Fruit fly (Drosophila melanogaster) whole organism, adult: Measurements from ENCODE around the gene CG15599.

ENCODE experiments used
- CG11617 ChIP-seq: fragments of 200-800 bp; sonication (Bioruptor generic); optimal IDR thresholded peaks from 2 replicates; lab custom pipeline; 2017; ENCODE audit warnings: mild to moderate bottlenecking, missing biosample characterization, missing genetic modification reagents, missing genetic modification characterization
- CG12768 ChIP-seq: fragments of 200-800 bp; sonication (Bioruptor generic); optimal IDR thresholded peaks from 2 replicates; lab custom pipeline; 2017; ENCODE audit warnings: missing biosample characterization, missing genetic modification characterization, mild to moderate bottlenecking, moderate library complexity, missing genetic modification reagents
- CG14711 ChIP-seq: fragments of 200-800 bp; sonication (Bioruptor generic); optimal IDR thresholded peaks from 2 replicates; lab custom pipeline; 2018; ENCODE audit warnings: missing biosample characterization, mild to moderate bottlenecking, missing genetic modification characterization, moderate library complexity
- CG1620 ChIP-seq: fragments of 200-800 bp; sonication (Bioruptor generic); optimal IDR thresholded peaks from 2 replicates; lab custom pipeline; 2016; ENCODE audit warnings: missing biosample characterization, missing genetic modification characterization
- CG33017 ChIP-seq: fragments of 200-800 bp; sonication (Bioruptor generic); optimal IDR thresholded peaks from 2 replicates; lab custom pipeline; 2018; ENCODE audit warnings: missing biosample characterization, mild to moderate bottlenecking, missing genetic modification characterization, moderate library complexity
- CG5204 ChIP-seq: fragments of 200-800 bp; sonication (Bioruptor generic); optimal IDR thresholded peaks from 2 replicates; lab custom pipeline; 2016; ENCODE audit warnings: missing biosample characterization, missing genetic modification characterization
- CG7045 ChIP-seq: fragments of 200-800 bp; sonication (Bioruptor generic); optimal IDR thresholded peaks from 2 replicates; lab custom pipeline; 2017; ENCODE audit warnings: missing biosample characterization, mild to moderate bottlenecking, missing genetic modification characterization
- CG7101 ChIP-seq: fragments of 200-800 bp; sonication (Bioruptor generic); optimal IDR thresholded peaks from 2 replicates; lab custom pipeline; 2018; ENCODE audit warnings: missing biosample characterization, mild to moderate bottlenecking, missing genetic modification characterization, moderate library complexity
- Clk ChIP-seq: fragments of 200-800 bp; sonication (Bioruptor generic); optimal IDR thresholded peaks from 2 replicates; lab custom pipeline; 2017; ENCODE audit warnings: missing biosample characterization, missing genetic modification characterization
- Crg-1 ChIP-seq: fragments of 200-800 bp; sonication (Bioruptor generic); optimal IDR thresholded peaks from 2 replicates; lab custom pipeline; 2016; ENCODE audit warnings: missing biosample characterization, missing genetic modification characterization
- Hr96 ChIP-seq: fragments of 200-800 bp; sonication (Bioruptor generic); optimal IDR thresholded peaks from 2 replicates; lab custom pipeline; 2016; ENCODE audit warnings: missing biosample characterization, missing genetic modification characterization
- Mnt ChIP-seq: fragments of 200-800 bp; sonication (Bioruptor generic); optimal IDR thresholded peaks from 2 replicates; lab custom pipeline; 2016; ENCODE audit warnings: missing biosample characterization, mild to moderate bottlenecking, missing genetic modification characterization
- bab1 ChIP-seq: fragments of 200-800 bp; sonication (Bioruptor generic); optimal IDR thresholded peaks from 3 replicates; lab custom pipeline; 2019; ENCODE audit warnings: missing biosample characterization, mild to moderate bottlenecking, missing genetic modification characterization, moderate library complexity
- cic ChIP-seq: fragments of 200-800 bp; sonication (Bioruptor generic); optimal IDR thresholded peaks from 2 replicates; lab custom pipeline; 2017; ENCODE audit warnings: missing biosample characterization, mild to moderate bottlenecking, missing genetic modification characterization, moderate library complexity
- cnc ChIP-seq, 2 experiments: fragments of >200 bp; optimal IDR thresholded peaks; 2 replicates each; lab custom pipeline; 2017
- kay ChIP-seq: fragments of 200-800 bp; sonication (Bioruptor generic); peaks from one replicate; lab custom pipeline; 2016; ENCODE audit warnings: missing biosample characterization, missing genetic modification characterization, borderline replicate concordance
- ovo ChIP-seq: fragments of 200-800 bp; sonication (Bioruptor generic); optimal IDR thresholded peaks from 2 replicates; lab custom pipeline; 2016; ENCODE audit warnings: missing biosample characterization, missing genetic modification characterization
- pad ChIP-seq: fragments of 200-800 bp; sonication (Bioruptor generic); optimal IDR thresholded peaks from 3 replicates; lab custom pipeline; 2017; ENCODE audit warnings: missing biosample characterization, missing genetic modification characterization, mild to moderate bottlenecking, moderate library complexity, missing genetic modification reagents
- tj ChIP-seq: fragments of 200-800 bp; sonication (Bioruptor generic); optimal IDR thresholded peaks from 3 replicates; lab custom pipeline; 2017; ENCODE audit warnings: missing biosample characterization, mild to moderate bottlenecking, missing genetic modification characterization, moderate library complexity
- toe ChIP-seq: fragments of 200-800 bp; sonication (Bioruptor generic); optimal IDR thresholded peaks from 2 replicates; lab custom pipeline; 2016; ENCODE audit warnings: missing biosample characterization, missing genetic modification characterization

CG15599 gene

dm6 chrX:15709984-15710750 lies 21.5 kb upstream of the CG15599 start, which contains the start of the genes CG9281 and CG15601:
CG9281 (minus strand) TSS chrX:15710539.
CG15601 (plus strand) TSS chrX:15710647.
- TF ChIP-seq cic (peak; percentile 43), pad (GFP tag; lab: Kevin White, UChicago) (peak; percentile 41), tj (GFP tag; lab: Kevin White, UChicago) (peak; percentile 83), Mnt (GFP tag; lab: Kevin White, UChicago) (peak; percentile 99), ovo (GFP tag; lab: Kevin White, UChicago) (peak; percentile 99), CG33017 (no peak), CG11617 (peak; percentile 16), CG7101 (tag; lab: Kevin White, UChicago) (no peak), CG12768 (GFP tag; lab: Kevin White, UChicago) (no peak)

- no peak for TF ChIP-seq CG12768 (GFP tag; lab: Kevin White, UChicago)
- TF ChIP-seq tj (GFP tag; lab: Kevin White, UChicago): peak; percentile 90
Observed at dm6 chrX:15709624-15709983, 20.9 kb upstream of the CG15599 start.

DNA sequence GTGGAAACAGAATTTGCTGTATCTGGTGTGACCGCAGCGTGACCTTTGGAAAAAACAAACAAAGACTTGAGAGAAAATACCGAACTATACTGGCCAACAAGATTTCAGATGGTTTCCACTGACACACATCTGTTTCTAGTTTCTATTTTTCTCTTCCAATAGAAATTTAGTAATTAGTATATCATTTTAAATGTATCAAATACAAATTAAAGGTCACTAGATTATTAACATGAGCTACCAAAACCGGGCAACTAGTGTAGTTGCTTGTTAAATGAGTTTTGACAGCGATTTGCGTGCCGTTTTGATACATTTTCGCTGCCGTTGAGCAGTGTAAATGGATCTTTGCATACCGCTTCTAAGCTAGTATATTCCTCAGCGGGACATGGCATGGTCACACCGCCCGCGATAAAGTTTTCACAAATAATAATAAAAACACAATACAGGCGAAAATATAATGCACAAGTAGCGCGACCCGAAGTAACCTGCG lies 15.1 kb upstream of the CG15599 start, which contains the start of the genes Pis and Hap40:
Gene Pis, minus strand, starts transcription at position 51 of the 487 bp plus-strand sequence.
Gene Hap40, plus strand, starts transcription at position 406 of the 487 bp plus-strand sequence.
- TF ChIP-seq CG1620 (peak; percentile 70), bab1 (GFP tag; lab: Kevin White, UChicago) (peak; percentile 55), pad (GFP tag; lab: Kevin White, UChicago) (peak; percentile 58), Crg-1 (GFP tag; lab: Kevin White, UChicago) (peak; percentile 61), cnc (optimal IDR thresholded peaks at IDR 0.05; lab: Kevin White, UChicago) (no peak), cic (no peak), ovo (GFP tag; lab: Kevin White, UChicago) (no peak), kay (GFP tag; lab: Kevin White, UChicago) (no peak), Hr96 (GFP tag; lab: Kevin White, UChicago) (no peak), CG7101 (tag; lab: Kevin White, UChicago) (peak; percentile 73), CG33017 (no peak), Mnt (GFP tag; lab: Kevin White, UChicago) (peak; percentile 71), CG5204 (no peak), Clk (no peak), tj (GFP tag; lab: Kevin White, UChicago) (peak; percentile 47), CG14711 (peak; percentile 60), CG12768 (GFP tag; lab: Kevin White, UChicago) (peak; percentile 10), CG11617 (peak; percentile 66), toe (peak; percentile 72), CG7045 (GFP tag; lab: Kevin White, UChicago) (peak; percentile 53)

DNA sequence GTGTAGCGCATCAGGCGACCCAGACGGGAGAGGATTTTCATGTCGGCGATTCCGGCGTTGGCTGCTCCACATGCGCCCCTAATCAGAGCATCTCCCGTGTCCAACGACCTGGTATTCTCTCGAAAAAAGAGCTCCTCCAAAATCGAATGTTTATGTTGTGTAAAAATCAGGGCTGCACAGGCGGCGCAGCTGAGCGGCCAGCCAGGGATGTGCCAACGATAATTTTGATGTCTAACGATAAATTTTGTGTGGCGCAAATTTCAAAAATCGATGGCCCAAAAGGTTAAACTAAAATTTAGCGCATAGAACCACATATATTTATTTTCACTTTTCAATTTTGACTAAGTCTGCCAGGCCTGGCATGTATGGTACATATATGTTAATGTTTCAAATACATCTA lies 12.4 kb upstream of the CG15599 start, which contains the start of gene CG9240:
Gene CG9240, minus strand, starts transcription at position 213 of the 400 bp plus-strand sequence.
- TF ChIP-seq cnc (optimal IDR thresholded peaks at IDR 0.05; lab: Kevin White, UChicago) (no peak), Mnt (GFP tag; lab: Kevin White, UChicago) (peak; percentile 13), CG14711 (peak; percentile 1), bab1 (GFP tag; lab: Kevin White, UChicago) (peak; percentile 64)

DNA sequence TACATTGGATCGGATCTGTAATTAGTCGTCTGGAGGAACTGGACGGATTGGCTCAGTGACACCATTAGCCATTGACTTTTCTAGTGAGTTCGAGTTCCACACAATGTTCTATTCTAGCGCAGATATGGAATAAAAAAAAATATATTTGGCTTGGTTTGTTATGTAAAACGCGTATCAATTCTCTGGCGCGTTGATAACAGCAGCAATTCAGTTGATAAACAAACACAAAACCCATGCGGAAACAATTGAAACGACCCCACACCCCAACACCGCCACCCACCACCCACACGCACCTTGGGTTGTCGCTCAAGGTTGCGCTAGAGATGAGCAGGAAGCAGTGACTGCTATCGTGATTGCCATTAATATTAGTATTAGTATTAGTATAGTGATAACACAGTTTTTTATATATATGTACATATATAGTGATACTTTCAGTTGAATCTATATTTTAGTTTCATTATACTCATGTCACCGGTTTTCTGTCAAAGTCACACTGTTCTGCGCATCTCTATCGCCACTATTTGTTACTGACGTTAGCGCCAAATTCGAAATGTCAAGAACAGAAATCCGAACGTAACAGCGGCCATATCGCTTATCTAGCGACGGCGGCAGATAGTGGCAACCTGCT lies 9.0 kb upstream of the CG15599 start:
- peak; percentile 59 for TF ChIP-seq Clk
- peak; percentile 73 for TF ChIP-seq tj (GFP tag; lab: Kevin White, UChicago)
- TF ChIP-seq CG7045 (GFP tag; lab: Kevin White, UChicago): peak; percentile 85
- TF ChIP-seq ovo (GFP tag; lab: Kevin White, UChicago): peak; percentile 76
- TF ChIP-seq kay (GFP tag; lab: Kevin White, UChicago): no peak
- peak; percentile 90 for TF ChIP-seq CG33017
- no peak for TF ChIP-seq toe
- TF ChIP-seq cic: peak; percentile 80
- peak; percentile 96 for TF ChIP-seq bab1 (GFP tag; lab: Kevin White, UChicago)
- peak; percentile 73 for TF ChIP-seq CG12768 (GFP tag; lab: Kevin White, UChicago)
- TF ChIP-seq cnc (optimal IDR thresholded peaks at IDR 0.05; lab: Kevin White, UChicago): no peak
- no peak for TF ChIP-seq Hr96 (GFP tag; lab: Kevin White, UChicago)
- TF ChIP-seq CG11617: peak; percentile 91
- TF ChIP-seq CG14711: peak; percentile 95
- TF ChIP-seq CG5204: peak; percentile 61
- peak; percentile 91 for TF ChIP-seq Mnt (GFP tag; lab: Kevin White, UChicago)
- peak; percentile 75 for TF ChIP-seq Crg-1 (GFP tag; lab: Kevin White, UChicago)
- peak; percentile 96 for TF ChIP-seq CG7101 (tag; lab: Kevin White, UChicago)
- peak; percentile 83 for TF ChIP-seq pad (GFP tag; lab: Kevin White, UChicago)
- peak; percentile 81 for TF ChIP-seq CG1620

DNA sequence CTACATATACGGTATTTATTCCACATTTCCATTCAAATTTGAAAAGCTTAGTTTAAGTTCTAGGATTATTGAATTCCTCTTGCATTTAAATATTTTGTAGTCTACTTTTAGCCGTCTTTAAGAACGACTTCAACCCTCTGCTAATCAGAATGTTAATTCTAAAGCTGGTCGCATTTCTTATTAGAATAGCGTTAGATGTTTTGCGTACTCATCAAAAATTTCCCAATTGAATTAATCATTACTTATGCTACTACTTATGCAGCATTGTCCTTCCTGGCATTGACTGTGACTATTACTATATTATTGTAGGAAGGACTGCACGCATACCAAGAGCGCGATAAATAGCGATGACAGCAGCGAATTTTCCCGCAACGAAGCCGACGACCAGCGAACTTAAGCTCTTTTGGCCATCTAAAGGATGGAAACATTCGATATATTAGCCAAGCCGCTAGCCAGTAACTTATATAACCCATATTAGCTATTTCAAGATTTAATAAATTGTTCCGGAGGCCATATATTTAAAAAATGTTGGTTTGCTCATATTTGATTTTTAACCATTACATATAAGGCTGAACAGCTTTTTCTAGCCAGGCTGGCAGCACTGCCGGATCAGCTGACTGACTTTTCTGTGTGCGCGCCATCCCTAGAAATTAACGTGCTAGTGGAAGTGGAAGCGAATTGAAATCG lies 8.3 kb upstream of the CG15599 start, which contains the start of gene CG8128:
Gene CG8128, plus strand, starts transcription at position 641 of the 687 bp plus-strand sequence.
- TF ChIP-seq cic (no peak), Clk (no peak), bab1 (GFP tag; lab: Kevin White, UChicago) (no peak), CG1620 (peak; percentile 35), Crg-1 (GFP tag; lab: Kevin White, UChicago) (no peak), pad (GFP tag; lab: Kevin White, UChicago) (no peak), CG11617 (no peak), Mnt (GFP tag; lab: Kevin White, UChicago) (no peak), ovo (GFP tag; lab: Kevin White, UChicago) (peak; percentile 16), kay (GFP tag; lab: Kevin White, UChicago) (no peak), CG5204 (peak; percentile 33), tj (GFP tag; lab: Kevin White, UChicago) (peak; percentile 57), CG12768 (GFP tag; lab: Kevin White, UChicago) (no peak), toe (peak; percentile 57), CG7045 (GFP tag; lab: Kevin White, UChicago) (no peak)
